Worm (Caenorhabditis elegans) whole organism, L3 larva: ENCODE measurements around the gene ccdc-149.

ENCODE experiments used
- ama-1 ChIP-seq: fragments of 150-350 bp; optimal IDR thresholded peaks from 2 replicates; lab custom pipeline; 2018
- egl-27 ChIP-seq: sonication (generic microtip); optimal IDR thresholded peaks from 4 replicates; lab custom pipeline; 2017; ENCODE audit warnings: missing biosample characterization, missing genetic modification reagents, missing genetic modification characterization
- elt-2 ChIP-seq: sonication (generic microtip); optimal IDR thresholded peaks from 2 replicates; lab custom pipeline; 2016; ENCODE audit warnings: missing genetic modification reagents, mild to moderate bottlenecking, missing genetic modification characterization, missing compliant biosample characterization
- zag-1 ChIP-seq: fragments of 150-350 bp; optimal IDR thresholded peaks from 2 replicates; lab custom pipeline; 2014; ENCODE audit warnings: missing biosample characterization, missing genetic modification characterization
- ztf-4 ChIP-seq: fragments of 150-350 bp; optimal IDR thresholded peaks from 2 replicates; lab custom pipeline; 2014; ENCODE audit warnings: missing biosample characterization, missing genetic modification characterization

DNA sequence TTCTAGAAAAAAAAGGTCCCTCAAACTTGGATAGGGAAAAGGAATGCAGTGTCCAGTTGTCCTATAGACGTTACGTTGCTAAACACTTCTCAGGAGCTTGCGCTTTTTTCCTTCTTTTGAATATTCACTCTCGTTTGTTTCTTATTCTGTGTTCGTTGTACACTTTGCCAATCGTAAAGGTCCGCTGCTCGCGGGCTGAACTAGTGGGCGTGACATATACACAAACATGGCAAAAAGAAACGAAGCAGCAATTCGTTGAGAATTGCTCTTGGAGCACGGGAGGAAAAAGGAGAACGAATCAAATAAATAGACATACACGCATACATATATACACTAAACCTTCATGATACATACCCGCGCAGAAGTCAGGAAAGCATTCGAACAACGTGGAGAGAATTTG lies 42.4 kb downstream of the ccdc-149 start:
- TF ChIP-seq ama-1 (lab: Kevin White, UChicago) (peak; percentile 66), ztf-4 (no peak), zag-1 (tag; lab: Kevin White, UChicago) (no peak), egl-27 (tag; lab: Kevin White, UChicago) (no peak), elt-2 (tag; lab: Kevin White, UChicago) (no peak)
